Worm (Caenorhabditis elegans): Measurements from ENCODE around the gene ugt-16.

DNA sequence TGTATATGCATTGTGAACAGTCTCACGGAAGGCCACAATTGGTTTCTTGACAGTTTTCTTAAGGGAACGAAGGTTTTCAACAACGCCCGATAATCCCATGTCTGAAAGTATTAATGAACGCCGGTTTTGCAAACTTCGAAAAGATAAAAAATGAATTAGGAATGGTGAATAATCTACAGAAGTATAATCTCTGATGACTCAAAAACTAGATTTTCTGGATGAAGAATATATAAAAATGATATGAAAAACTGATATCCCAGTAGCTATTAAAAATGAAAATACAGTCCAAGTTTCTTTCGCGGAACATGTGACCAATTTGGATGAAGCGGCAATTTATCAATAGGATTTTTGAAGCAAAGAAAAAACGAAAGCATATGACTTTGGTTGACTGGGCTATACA lies 10.8 kb upstream of the ugt-16 start, which contains the start of gene ZC443.3:
- TF ChIP-seq hrde-1 (tag; optimal IDR thresholded peaks at IDR 0.05; ENCODE audit: borderline replicate concordance) (no peak), ztf-22 (GFP tag; optimal IDR thresholded peaks at IDR 0.05) (no peak), let-526 (GFP tag; IDR thresholded peaks at IDR 0.05) (no peak), F22D6.2 (tag; optimal IDR thresholded peaks at IDR 0.05) (no peak), tbx-9 (tag; optimal IDR thresholded peaks at IDR 0.05; ENCODE audit: borderline replicate concordance) (no peak), B0035.1 (tag; optimal IDR thresholded peaks at IDR 0.05) (no peak), nhr-120 (GFP tag; IDR thresholded peaks at IDR 0.05) (no peak)
